Worm (Caenorhabditis elegans): ENCODE results near the gene nspc-10.

Gene nspc-10

ce11 chrX:12347822-12348221, 4.4 kb downstream of the nspc-10 start (continued):
- no peak for TF ChIP-seq nhr-23 (tag; optimal IDR thresholded peaks at IDR 0.05)
- peak; percentile 61 for TF ChIP-seq nhr-129 (tag; optimal IDR thresholded peaks at IDR 0.05)
- no peak for TF ChIP-seq lin-11 (tag; optimal IDR thresholded peaks at IDR 0.05)
- TF ChIP-seq lsy-2 (tag; optimal IDR thresholded peaks at IDR 0.05): no peak

- TF ChIP-seq R02D3.7 (tag; optimal IDR thresholded peaks at IDR 0.05): no peak
- no peak for TF ChIP-seq nhr-23 (tag; optimal IDR thresholded peaks at IDR 0.05)
- no peak for TF ChIP-seq blmp-1 (tag; optimal IDR thresholded peaks at IDR 0.05; ENCODE audit: insufficient read depth)
- no peak for TF ChIP-seq egl-27 (tag; optimal IDR thresholded peaks at IDR 0.05)
Measured at ce11 chrX:12348329-12348728, 4.9 kb downstream of the nspc-10 start, which contains the start of gene F42F12.14. F42F12.14 (plus strand) TSS chrX:12348629.

- TF ChIP-seq fos-1 (tag; optimal IDR thresholded peaks at IDR 0.05) (peak; percentile 3), mbf-1 (tag; optimal IDR thresholded peaks at IDR 0.05) (no peak)
Measured at ce11 chrX:12350207-12350606, 6.8 kb downstream of the nspc-10 start, which contains the start of gene F42F12.3. F42F12.3 (plus strand) TSS chrX:12350578.

DNA sequence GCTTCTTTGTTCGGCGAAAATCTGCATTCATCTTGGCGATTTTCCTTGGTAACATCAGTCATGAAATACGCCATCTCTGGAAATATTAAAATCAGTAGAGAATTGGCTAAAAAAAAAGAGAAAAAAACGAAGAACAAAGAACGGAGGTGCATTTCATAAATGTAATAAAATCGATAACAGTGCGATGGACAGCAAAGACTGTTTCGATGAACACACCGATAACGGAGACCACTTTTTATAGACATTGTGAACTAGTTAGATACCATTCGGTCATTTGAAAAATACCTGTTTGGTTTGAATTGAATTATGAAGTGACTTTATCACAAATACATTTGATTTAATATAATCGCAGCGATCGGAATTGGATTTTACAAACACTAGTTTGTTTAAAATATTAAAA, 9.5 kb downstream of the nspc-10 start, which contains the start of gene F42F12.4:
F42F12.4 (minus strand) TSS at position 76 of the 400 bp plus-strand sequence.
- no peak for TF ChIP-seq nhr-23 (tag; optimal IDR thresholded peaks at IDR 0.05)
- peak; percentile 11 for TF ChIP-seq fos-1 (tag; optimal IDR thresholded peaks at IDR 0.05)

ce11 chrX:12356581-12356980, 13.2 kb downstream of the nspc-10 start, which contains the start of gene nspc-12:
nspc-12 (minus strand) TSS chrX:12356681.
- no peak for TF ChIP-seq nhr-11 (tag; optimal IDR thresholded peaks at IDR 0.05)
- no peak for TF ChIP-seq unc-55 (GFP tag; optimal IDR thresholded peaks at IDR 0.05)
- TF ChIP-seq crh-2 (tag; optimal IDR thresholded peaks at IDR 0.05): no peak
- no peak for TF ChIP-seq aly-2 (tag; optimal IDR thresholded peaks at IDR 0.05)

DNA sequence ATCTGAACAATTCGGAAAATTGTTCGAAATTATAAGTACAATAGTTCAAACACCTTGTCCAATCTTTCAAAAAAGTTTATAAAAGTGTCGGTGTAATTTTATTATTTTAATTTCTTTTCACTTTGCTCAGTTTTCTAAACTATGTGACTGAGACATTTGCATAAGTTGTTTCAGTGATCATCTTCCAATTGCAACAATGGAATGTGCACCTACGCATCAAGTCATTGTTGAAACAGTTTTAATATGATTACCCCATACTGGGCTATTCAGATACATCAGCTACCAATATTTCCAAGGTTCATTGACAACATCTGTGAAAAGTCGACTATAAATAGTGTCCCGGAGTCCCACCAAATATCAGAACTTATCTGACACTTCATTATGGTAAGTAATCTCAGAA, 13.7 kb downstream of the nspc-10 start, which contains the start of gene nspc-13:
nspc-13 (plus strand) TSS at position 301 of the 400 bp plus-strand sequence.
- TF ChIP-seq ztf-11 (tag; optimal IDR thresholded peaks at IDR 0.05) (no peak), unc-39 (tag; optimal IDR thresholded peaks at IDR 0.05) (no peak), egl-27 (tag; optimal IDR thresholded peaks at IDR 0.05) (no peak), F13H6.1 (tag; optimal IDR thresholded peaks at IDR 0.05) (no peak), nhr-25 (tag; optimal IDR thresholded peaks at IDR 0.05) (no peak), dmd-4 (tag; optimal IDR thresholded peaks at IDR 0.05) (no peak), C34F6.9 (tag; optimal IDR thresholded peaks at IDR 0.05) (no peak), peb-1 (tag; optimal IDR thresholded peaks at IDR 0.05) (no peak), nhr-129 (tag; optimal IDR thresholded peaks at IDR 0.05) (no peak), nhr-21 (tag; optimal IDR thresholded peaks at IDR 0.05) (no peak), snpc-4 (tag; optimal IDR thresholded peaks at IDR 0.05) (no peak), ztf-1 (GFP tag; conservative IDR thresholded peaks at IDR 0.05) (no peak), nhr-6 (tag; optimal IDR thresholded peaks at IDR 0.05) (no peak), unc-62 (GFP tag; optimal IDR thresholded peaks at IDR 0.05) (no peak), nhr-10 (tag; optimal IDR thresholded peaks at IDR 0.05) (no peak)

- TF ChIP-seq R02D3.7 (tag; optimal IDR thresholded peaks at IDR 0.05) (no peak), snpc-4 (tag; optimal IDR thresholded peaks at IDR 0.05) (no peak), zag-1 (tag; optimal IDR thresholded peaks at IDR 0.05) (no peak), aly-2 (tag; optimal IDR thresholded peaks at IDR 0.05) (no peak), mdl-1 (tag; optimal IDR thresholded peaks at IDR 0.05) (no peak), nhr-12 (tag; optimal IDR thresholded peaks at IDR 0.05) (no peak), nhr-10 (tag; optimal IDR thresholded peaks at IDR 0.05) (no peak), ztf-11 (tag; optimal IDR thresholded peaks at IDR 0.05) (no peak), ztf-1 (GFP tag; conservative IDR thresholded peaks at IDR 0.05) (no peak), gmeb-1 (tag; optimal IDR thresholded peaks at IDR 0.05) (no peak), unc-62 (GFP tag; optimal IDR thresholded peaks at IDR 0.05) (no peak), nhr-21 (tag; optimal IDR thresholded peaks at IDR 0.05) (no peak), sma-9 (GFP tag; optimal IDR thresholded peaks at IDR 0.05) (no peak), sma-9 (tag; optimal IDR thresholded peaks at IDR 0.05) (no peak), ceh-82 (tag; optimal IDR thresholded peaks at IDR 0.05) (no peak), ZK546.5 (tag; optimal IDR thresholded peaks at IDR 0.05) (no peak)
Measured at ce11 chrX:12358957-12359356, 15.5 kb downstream of the nspc-10 start, which contains the start of gene nspc-14. nspc-14 (minus strand) TSS chrX:12359057.
